Worm (Caenorhabditis elegans): Measurements from ENCODE around the gene Y59A8B.26.
"Not testable (repeated sequence)": the region's sequence is repeated elsewhere in the genome, so short reads cannot be mapped to it uniquely, and the experiment has no call there.

DNA sequence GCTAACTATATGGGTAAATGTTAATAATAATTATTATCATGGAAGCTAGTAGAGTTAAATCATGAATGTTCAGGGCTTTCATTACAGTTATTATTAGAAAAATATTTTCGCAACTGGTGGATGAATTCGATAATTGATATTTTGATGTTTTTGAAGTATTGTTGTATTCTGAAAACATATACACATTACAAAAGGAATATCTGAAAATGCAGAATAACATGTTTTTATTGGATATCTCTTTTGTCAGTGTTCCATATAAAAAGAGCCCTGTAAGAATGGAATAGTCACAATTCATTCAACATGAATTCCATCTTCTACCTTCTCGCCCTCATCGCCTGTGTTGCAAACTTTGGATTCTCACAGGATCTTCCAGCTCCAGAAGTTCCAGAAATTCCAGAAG, 3.7 kb downstream of the Y59A8B.26 start, which contains the start of gene Y59A8B.19:
- TF ChIP-seq dve-1 (tag; optimal IDR thresholded peaks at IDR 0.05; ENCODE audit: insufficient read depth); skn-1 (tag; optimal IDR thresholded peaks at IDR 0.05); lin-39 (tag; optimal IDR thresholded peaks at IDR 0.05): not testable (repeated sequence)

Data from whole organism, L4 larva.